Worm (Caenorhabditis elegans) whole organism, mixed stage, embryonic: ENCODE measurements around the gene srx-111.

ENCODE experiments used
- ceh-39 ChIP-seq: fragments of 150-350 bp; optimal IDR thresholded peaks from 2 replicates; lab custom pipeline; 2014; ENCODE audit warnings: missing biosample characterization, missing genetic modification characterization
- ceh-83 ChIP-seq: fragments of 200-800 bp; sonication (Bioruptor generic); optimal IDR thresholded peaks from 2 replicates; lab custom pipeline; 2018; ENCODE audit warnings: mild to moderate bottlenecking, missing genetic modification characterization, missing compliant biosample characterization
- ces-1 ChIP-seq: fragments of 150-350 bp; optimal IDR thresholded peaks from 2 replicates; lab custom pipeline; 2014; ENCODE audit warnings: missing biosample characterization, missing genetic modification reagents, missing genetic modification characterization
- elt-1 ChIP-seq: sonication (generic microtip); optimal IDR thresholded peaks from 2 replicates; lab custom pipeline; 2017; ENCODE audit warnings: missing genetic modification characterization, mild to moderate bottlenecking, missing compliant biosample characterization, antibody characterized with exemption, moderate library complexity, borderline replicate concordance; ENCODE audit not compliant: insufficient read depth
- lin-13 ChIP-seq: fragments of 150-350 bp; optimal IDR thresholded peaks from 2 replicates; lab custom pipeline; 2014; ENCODE audit warnings: missing biosample characterization, missing genetic modification characterization
- lsy-2 ChIP-seq: fragments of 150-350 bp; optimal IDR thresholded peaks from 2 replicates; lab custom pipeline; 2014; ENCODE audit warnings: missing biosample characterization, missing genetic modification characterization
- nhr-76 ChIP-seq: sonication (generic microtip); optimal IDR thresholded peaks from 2 replicates; lab custom pipeline; 2017; ENCODE audit warnings: missing biosample characterization, missing genetic modification characterization
- sem-2 ChIP-seq: fragments of 200-800 bp; sonication (Bioruptor generic); optimal IDR thresholded peaks from 2 replicates; lab custom pipeline; 2018; ENCODE audit warnings: mild to moderate bottlenecking, missing genetic modification characterization, missing compliant biosample characterization
- sptf-1 ChIP-seq: sonication (generic microtip); optimal IDR thresholded peaks from 2 replicates; lab custom pipeline; 2017; ENCODE audit warnings: mild to moderate bottlenecking, missing genetic modification characterization, moderate library complexity, missing compliant biosample characterization

ce11 chrII:3721016-3721415, 36.6 kb upstream of the srx-111 start, which contains the start of gene C46E10.3:
- TF ChIP-seq sem-2 (GFP tag; lab: Kevin White, UChicago) (no peak), ces-1 (no peak), nhr-76 (tag; lab: Kevin White, UChicago) (no peak), lin-13 (tag; lab: Kevin White, UChicago) (no peak), sptf-1 (tag; lab: Kevin White, UChicago) (no peak), lsy-2 (tag; lab: Kevin White, UChicago) (no peak), ceh-83 (GFP tag; lab: Kevin White, UChicago) (no peak), elt-1 (tag; lab: Kevin White, UChicago) (no peak), ceh-39 (tag; lab: Kevin White, UChicago) (no peak)
